Worm (Caenorhabditis elegans) whole organism, L2 larva: ENCODE results near the gene C24B5.4.

Experiments
- C34F6.9 ChIP-seq: fragments of 150-350 bp; optimal IDR thresholded peaks from 2 replicates; lab custom pipeline; 2014; ENCODE audit warnings: missing biosample characterization, missing genetic modification characterization
- Y55F3AM.14 ChIP-seq: fragments of 200-800 bp; sonication (Bioruptor generic); optimal IDR thresholded peaks from 2 replicates; lab custom pipeline; 2018; ENCODE audit warnings: mild to moderate bottlenecking, missing genetic modification characterization, missing compliant biosample characterization
- ZK546.5 ChIP-seq: sonication (generic microtip); optimal IDR thresholded peaks from 2 replicates; lab custom pipeline; 2017; ENCODE audit warnings: missing biosample characterization, missing genetic modification characterization
- alr-1 ChIP-seq: fragments of 150-350 bp; optimal IDR thresholded peaks from 2 replicates; lab custom pipeline; 2014; ENCODE audit warnings: missing biosample characterization, missing genetic modification characterization
- ama-1 ChIP-seq: fragments of 150-350 bp; optimal IDR thresholded peaks from 2 replicates; lab custom pipeline; 2018; ENCODE audit warnings: inconsistent platforms
- blmp-1 ChIP-seq: sonication (generic microtip); optimal IDR thresholded peaks from 2 replicates; lab custom pipeline; 2017; ENCODE audit warnings: missing genetic modification characterization, mild to moderate bottlenecking, missing compliant biosample characterization, antibody characterized with exemption, moderate library complexity; ENCODE audit not compliant: insufficient read depth
- ceh-82 ChIP-seq: fragments of 150-350 bp; optimal IDR thresholded peaks from 2 replicates; lab custom pipeline; 2014; ENCODE audit warnings: missing biosample characterization, missing genetic modification characterization
- crh-2 ChIP-seq: sonication (generic microtip); optimal IDR thresholded peaks from 2 replicates; lab custom pipeline; 2017; ENCODE audit warnings: missing biosample characterization, missing genetic modification characterization
- dmd-4 ChIP-seq: sonication (generic microtip); optimal IDR thresholded peaks from 2 replicates; lab custom pipeline; 2017; ENCODE audit warnings: missing biosample characterization, missing genetic modification characterization
- egl-27 ChIP-seq: sonication (generic microtip); optimal IDR thresholded peaks from 3 replicates; lab custom pipeline; 2017; ENCODE audit warnings: missing biosample characterization, missing genetic modification reagents, missing genetic modification characterization
- gmeb-1 ChIP-seq: fragments of 150-350 bp; optimal IDR thresholded peaks from 2 replicates; lab custom pipeline; 2014; ENCODE audit warnings: missing biosample characterization, missing genetic modification characterization
- lin-13 ChIP-seq: fragments of 150-350 bp; optimal IDR thresholded peaks from 2 replicates; lab custom pipeline; 2014; ENCODE audit warnings: missing biosample characterization, missing genetic modification reagents, missing genetic modification characterization
- lsy-2 ChIP-seq, 2 experiments: fragments of 150-350 bp in 1 of 2; sonication (generic microtip) in 1 of 2; optimal IDR thresholded peaks; 2 replicates each; lab custom pipeline; 2014 to 2017; ENCODE audit warnings: missing biosample characterization in 2 of 2, missing genetic modification characterization in 2 of 2
- mdl-1 ChIP-seq, 2 experiments: fragments of 150-350 bp in 1 of 2; sonication (generic microtip) in 1 of 2; optimal IDR thresholded peaks; 2 replicates each; lab custom pipeline; 2017; ENCODE audit warnings: missing biosample characterization in 2 of 2, missing genetic modification characterization in 2 of 2
- nhr-10 ChIP-seq: sonication (generic microtip); optimal IDR thresholded peaks from 2 replicates; lab custom pipeline; 2017; ENCODE audit warnings: missing biosample characterization, missing genetic modification characterization
- nhr-11 ChIP-seq: fragments of 150-350 bp; optimal IDR thresholded peaks from 2 replicates; lab custom pipeline; 2014; ENCODE audit warnings: missing biosample characterization, missing genetic modification characterization
- nhr-12 ChIP-seq: fragments of 150-350 bp; optimal IDR thresholded peaks from 2 replicates; lab custom pipeline; 2014; ENCODE audit warnings: missing biosample characterization, missing genetic modification characterization
- nhr-129 ChIP-seq: fragments of 150-350 bp; optimal IDR thresholded peaks from 2 replicates; lab custom pipeline; 2014; ENCODE audit warnings: missing biosample characterization, missing genetic modification characterization
- nhr-21 ChIP-seq: fragments of 150-350 bp; optimal IDR thresholded peaks from 2 replicates; lab custom pipeline; 2014; ENCODE audit warnings: missing biosample characterization, missing genetic modification characterization
- nhr-25 ChIP-seq: fragments of 150-350 bp; sonication (generic microtip); optimal IDR thresholded peaks from 3 replicates; lab custom pipeline; 2014; ENCODE audit warnings: missing biosample characterization, missing genetic modification characterization
- peb-1 ChIP-seq: fragments of 150-350 bp; optimal IDR thresholded peaks from 2 replicates; lab custom pipeline; 2014; ENCODE audit warnings: missing biosample characterization, missing genetic modification characterization
- skn-1 ChIP-seq: sonication (generic microtip); optimal IDR thresholded peaks from 2 replicates; lab custom pipeline; 2017; ENCODE audit warnings: missing biosample characterization, missing genetic modification characterization
- sma-3 ChIP-seq: sonication (generic microtip); optimal IDR thresholded peaks from 2 replicates; lab custom pipeline; 2016; ENCODE audit warnings: missing genetic modification reagents, missing genetic modification characterization, missing compliant biosample characterization
- sma-9 ChIP-seq, 2 experiments: fragments of 150-350 bp in 1 of 2; sonication (generic microtip) in 1 of 2; optimal IDR thresholded peaks; 2 replicates each; lab custom pipeline; 2014 to 2016; ENCODE audit warnings: missing genetic modification characterization in 2 of 2, mild to moderate bottlenecking in 1 of 2, missing biosample characterization in 1 of 2, missing compliant biosample characterization in 1 of 2, missing genetic modification reagents in 1 of 2, moderate library complexity in 1 of 2
- snpc-4 ChIP-seq: fragments of 150-350 bp; optimal IDR thresholded peaks from 2 replicates; lab custom pipeline; 2014; ENCODE audit warnings: missing biosample characterization, missing genetic modification characterization
- unc-55 ChIP-seq: fragments of 150-350 bp; sonication (generic microtip); optimal IDR thresholded peaks from 3 replicates; lab custom pipeline; 2014; ENCODE audit warnings: missing biosample characterization, missing genetic modification reagents, missing genetic modification characterization
- unc-62 ChIP-seq: fragments of 150-350 bp; optimal IDR thresholded peaks from 2 replicates; lab custom pipeline; 2014; ENCODE audit warnings: missing biosample characterization, missing genetic modification reagents, missing genetic modification characterization
- zag-1 ChIP-seq: fragments of 150-350 bp; optimal IDR thresholded peaks from 2 replicates; lab custom pipeline; 2014; ENCODE audit warnings: missing biosample characterization, missing genetic modification characterization
- ztf-11 ChIP-seq: sonication (generic microtip); optimal IDR thresholded peaks from 2 replicates; lab custom pipeline; 2017; ENCODE audit warnings: missing biosample characterization, missing genetic modification characterization

Gene C24B5.4

ce11 chrV:9162955-9163468, 34.1 kb downstream of the C24B5.4 start, which contains the start of gene col-145:
Gene col-145, minus strand, starts transcription at chrV:9163005.
- TF ChIP-seq peb-1 (tag; lab: Kevin White, UChicago) (no peak), blmp-1 (peak; percentile 62), skn-1 (tag; lab: Kevin White, UChicago) (no peak)

- no peak for TF ChIP-seq sma-9 (GFP tag; optimal IDR thresholded peaks at IDR 0.05; lab: Kevin White, UChicago)
- no peak for TF ChIP-seq sma-9 (tag; optimal IDR thresholded peaks at IDR 0.05; lab: Kevin White, UChicago)
- no peak for TF ChIP-seq lsy-2 (tag; optimal IDR thresholded peaks at IDR 0.05; lab: Kevin White, UChicago)
- no peak for TF ChIP-seq unc-62 (GFP tag; lab: Kevin White, UChicago)
These were observed 34.9 kb downstream of the C24B5.4 start for ce11 chrV:9162118-9162729.

- peak; percentile 21 for TF ChIP-seq nhr-21 (tag; lab: Kevin White, UChicago)
- TF ChIP-seq sma-3 (GFP tag; lab: Kevin White, UChicago) = peak; percentile 28
- TF ChIP-seq dmd-4 = no peak
- TF ChIP-seq sma-9 (GFP tag; optimal IDR thresholded peaks at IDR 0.05; lab: Kevin White, UChicago) = peak; percentile 25
- no peak for TF ChIP-seq sma-9 (tag; optimal IDR thresholded peaks at IDR 0.05; lab: Kevin White, UChicago)
- TF ChIP-seq crh-2 (tag; lab: Kevin White, UChicago) = peak; percentile 10
- peak; percentile 68 for TF ChIP-seq nhr-25
- peak; percentile 20 for TF ChIP-seq ama-1
- TF ChIP-seq blmp-1 = peak; percentile 57
- TF ChIP-seq nhr-12 (tag; lab: Kevin White, UChicago) = no peak
- TF ChIP-seq, all 48 proteins: peak for 7
These were observed 36.8 kb downstream of the C24B5.4 start, which contains the start of gene col-144 for ce11 chrV:9160224-9160886. Gene col-144, minus strand, starts transcription at chrV:9160642.

- TF ChIP-seq ama-1 = peak; percentile 18
- peak; percentile 40 for TF ChIP-seq nhr-25
These were observed 37.9 kb downstream of the C24B5.4 start for ce11 chrV:9159146-9159717.

ce11 chrV:9157597-9157996, 39.5 kb downstream of the C24B5.4 start:
- TF ChIP-seq lsy-2 (tag; optimal IDR thresholded peaks at IDR 0.05; lab: Kevin White, UChicago) = no peak
- TF ChIP-seq gmeb-1 (tag; lab: Kevin White, UChicago) = no peak
- TF ChIP-seq zag-1 (tag; lab: Kevin White, UChicago) = no peak
- TF ChIP-seq ZK546.5 = no peak
- no peak for TF ChIP-seq Y55F3AM.14 (GFP tag; lab: Kevin White, UChicago)
- no peak for TF ChIP-seq nhr-21 (tag; lab: Kevin White, UChicago)
- no peak for TF ChIP-seq ztf-11 (tag; lab: Kevin White, UChicago)
- no peak for TF ChIP-seq skn-1 (tag; lab: Kevin White, UChicago)
- TF ChIP-seq, all 48 proteins: peak for 0

- TF ChIP-seq ama-1 = no peak
- no peak for TF ChIP-seq blmp-1
- TF ChIP-seq C34F6.9 (tag; lab: Kevin White, UChicago) = no peak
- no peak for TF ChIP-seq nhr-129 (tag; lab: Kevin White, UChicago)
- TF ChIP-seq sma-9 (GFP tag; optimal IDR thresholded peaks at IDR 0.05; lab: Kevin White, UChicago) = no peak
- TF ChIP-seq sma-9 (tag; optimal IDR thresholded peaks at IDR 0.05; lab: Kevin White, UChicago) = no peak
- TF ChIP-seq zag-1 (tag; lab: Kevin White, UChicago) = no peak
- TF ChIP-seq Y55F3AM.14 (GFP tag; lab: Kevin White, UChicago) = no peak
- no peak for TF ChIP-seq mdl-1 (tag; optimal IDR thresholded peaks at IDR 0.05; lab: Kevin White, UChicago)
- no peak for TF ChIP-seq alr-1 (tag; lab: Kevin White, UChicago)
- TF ChIP-seq ceh-82 = no peak
These were observed 40.4 kb downstream of the C24B5.4 start, which contains the start of gene B0222.15 for ce11 chrV:9156679-9157078. Gene B0222.15, minus strand, starts transcription at chrV:9156779.

ce11 chrV:9155616-9156015, 41.5 kb downstream of the C24B5.4 start:
- TF ChIP-seq dmd-4 (no peak), peb-1 (tag; lab: Kevin White, UChicago) (no peak), unc-55 (GFP tag; lab: Kevin White, UChicago) (no peak), nhr-129 (tag; lab: Kevin White, UChicago) (no peak), Y55F3AM.14 (GFP tag; lab: Kevin White, UChicago) (no peak), zag-1 (tag; lab: Kevin White, UChicago) (no peak), snpc-4 (no peak), ztf-11 (tag; lab: Kevin White, UChicago) (no peak), nhr-11 (no peak), C34F6.9 (tag; lab: Kevin White, UChicago) (no peak), mdl-1 (tag; optimal IDR thresholded peaks at IDR 0.05; lab: Kevin White, UChicago) (no peak), egl-27 (tag; lab: Kevin White, UChicago) (no peak), nhr-10 (tag; lab: Kevin White, UChicago) (no peak), lsy-2 (tag; optimal IDR thresholded peaks at IDR 0.05; lab: Kevin White, UChicago) (no peak), lin-13 (GFP tag; lab: Kevin White, UChicago) (no peak), nhr-25 (no peak)
- TF ChIP-seq, all 48 proteins: peak for 0
